Worm (Caenorhabditis elegans): ENCODE measurements around the gene nhr-221.

ce11 chrV:3512381-3512780, 22.8 kb downstream of the nhr-221 start, which contains the start of gene str-226:
- TF ChIP-seq tbx-37 (GFP tag; conservative IDR thresholded peaks at IDR 0.05) (no peak), ama-1 (optimal IDR thresholded peaks at IDR 0.05) (no peak), hnd-1 (tag; optimal IDR thresholded peaks at IDR 0.05) (no peak), flt-1 (GFP tag; IDR thresholded peaks at IDR 0.05) (no peak), ceh-36 (tag; optimal IDR thresholded peaks at IDR 0.05) (no peak), tbx-11 (GFP tag; IDR thresholded peaks at IDR 0.05) (no peak), ceh-13 (GFP tag; optimal IDR thresholded peaks at IDR 0.05) (no peak), B0310.2 (tag; optimal IDR thresholded peaks at IDR 0.05) (no peak)

Data from whole organism, early embryonic.